Fruit fly (Drosophila melanogaster): ENCODE measurements around the gene CG9356.

Gene CG9356

DNA sequence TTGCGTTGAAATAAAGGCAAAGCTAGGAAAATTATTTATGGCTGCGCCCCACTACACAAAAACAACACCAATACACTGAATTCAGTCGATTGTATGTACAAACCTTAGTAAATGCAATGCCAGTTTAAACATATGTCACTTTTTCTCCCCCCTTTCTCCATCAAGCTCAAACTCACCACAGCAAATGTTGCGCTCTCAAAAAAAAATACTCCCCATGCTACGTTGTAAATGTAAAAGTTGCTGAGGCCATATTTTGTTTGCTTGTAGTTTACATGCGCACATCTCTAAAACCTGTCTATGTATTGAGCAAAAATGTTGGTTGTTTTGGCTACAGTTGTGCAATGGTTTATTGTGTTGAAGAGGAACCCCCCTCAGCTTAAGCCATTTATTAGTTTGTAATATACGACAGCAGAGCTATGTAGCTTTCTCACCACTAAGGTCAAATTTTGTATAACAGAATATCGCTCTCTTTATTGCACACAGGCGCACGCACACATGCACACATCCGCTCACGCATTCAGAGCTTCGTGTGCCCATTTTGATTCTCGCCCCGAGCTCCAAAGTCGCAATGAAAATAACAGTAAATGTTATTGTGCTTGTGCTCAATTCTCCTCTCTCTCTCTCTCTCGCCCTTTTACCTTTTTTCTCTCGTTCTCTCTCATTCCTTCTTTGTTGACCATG, 51.3 kb downstream of the CG9356 start:
- TF ChIP-seq cyc (GFP tag; optimal IDR thresholded peaks at IDR 0.05) (no peak), dsx (GFP tag; optimal IDR thresholded peaks at IDR 0.05; ENCODE audit: poor library complexity, severe bottlenecking) (peak; percentile 14)

Measured in whole organism, prepupa.